Fruit fly (Drosophila melanogaster): ENCODE measurements around the gene Vps16B.

dm6 chr3R:29772795-29773331 lies 43.4 kb downstream of the Vps16B start:
- TF ChIP-seq pan (optimal IDR thresholded peaks at IDR 0.05) (no peak), dsf (GFP tag; optimal IDR thresholded peaks at IDR 0.05; ENCODE audit: borderline replicate concordance) (no peak), Myc (optimal IDR thresholded peaks at IDR 0.05) (no peak), usp (GFP tag; optimal IDR thresholded peaks at IDR 0.05) (no peak), Dif (GFP tag; optimal IDR thresholded peaks at IDR 0.05; ENCODE audit: partially characterized antibody) (peak; percentile 94), Hr78 (GFP tag; optimal IDR thresholded peaks at IDR 0.05) (no peak), sv (GFP tag; optimal IDR thresholded peaks at IDR 0.05) (no peak), Mio (GFP tag; optimal IDR thresholded peaks at IDR 0.05) (no peak), N (GFP tag; optimal IDR thresholded peaks at IDR 0.05) (peak; percentile 26), psq (GFP tag; optimal IDR thresholded peaks at IDR 0.05) (peak; percentile 64), GATAd (GFP tag; optimal IDR thresholded peaks at IDR 0.05) (no peak), fru (GFP tag; optimal IDR thresholded peaks at IDR 0.05) (peak; percentile 14)
